Worm (Caenorhabditis elegans): ENCODE results near the gene T19D12.1.

ce11 chrII:6689088-6689487 lies 22.4 kb downstream of the T19D12.1 start:
- no peak for TF ChIP-seq cog-1 (tag; optimal IDR thresholded peaks at IDR 0.05)
- no peak for TF ChIP-seq tab-1 (GFP tag; IDR thresholded peaks at IDR 0.05)
- no peak for TF ChIP-seq med-1 (GFP tag; optimal IDR thresholded peaks at IDR 0.05; ENCODE audit: insufficient read depth)
- TF ChIP-seq flt-1 (GFP tag; IDR thresholded peaks at IDR 0.05), result no peak
- TF ChIP-seq ztf-29 (GFP tag; IDR thresholded peaks at IDR 0.05), result no peak
- TF ChIP-seq klf-2 (GFP tag; conservative IDR thresholded peaks at IDR 0.05), result no peak
- TF ChIP-seq T22C8.4 (GFP tag; IDR thresholded peaks at IDR 0.05), result no peak
- TF ChIP-seq ref-1 (GFP tag; conservative IDR thresholded peaks at IDR 0.05), result no peak
- no peak for TF ChIP-seq ztf-23 (GFP tag; IDR thresholded peaks at IDR 0.05)
